Worm (Caenorhabditis elegans) whole organism, L3 larva: Measurements from ENCODE around the gene T19B10.12.

Experiments used
- R02D3.7 ChIP-seq: fragments of 150-350 bp; optimal IDR thresholded peaks from 2 replicates; lab custom pipeline; 2014; ENCODE audit warnings: missing biosample characterization, missing genetic modification characterization
- ZK546.5 ChIP-seq: sonication (generic microtip); optimal IDR thresholded peaks from 2 replicates; lab custom pipeline; 2017; ENCODE audit warnings: missing biosample characterization, missing genetic modification characterization
- aly-2 ChIP-seq: fragments of 150-350 bp; optimal IDR thresholded peaks from 2 replicates; lab custom pipeline; 2014; ENCODE audit warnings: missing biosample characterization, missing genetic modification characterization
- ama-1 ChIP-seq: fragments of 150-350 bp; optimal IDR thresholded peaks from 2 replicates; lab custom pipeline; 2018
- ceh-16 ChIP-seq: sonication (generic microtip); optimal IDR thresholded peaks from 2 replicates; lab custom pipeline; 2017; ENCODE audit warnings: missing biosample characterization, missing genetic modification characterization
- ceh-28 ChIP-seq: fragments of 150-350 bp; optimal IDR thresholded peaks from 2 replicates; lab custom pipeline; 2014; ENCODE audit warnings: missing biosample characterization, missing genetic modification reagents, missing genetic modification characterization
- ceh-82 ChIP-seq: fragments of 150-350 bp; optimal IDR thresholded peaks from 2 replicates; lab custom pipeline; 2014; ENCODE audit warnings: missing biosample characterization, missing genetic modification characterization
- ceh-9 ChIP-seq: sonication (generic microtip); optimal IDR thresholded peaks from 2 replicates; lab custom pipeline; 2018; ENCODE audit warnings: missing biosample characterization, missing genetic modification characterization
- daf-12 ChIP-seq: fragments of 150-350 bp; optimal IDR thresholded peaks from 2 replicates; lab custom pipeline; 2014; ENCODE audit warnings: missing biosample characterization, missing genetic modification reagents, missing genetic modification characterization
- egl-27 ChIP-seq: sonication (generic microtip); optimal IDR thresholded peaks from 4 replicates; lab custom pipeline; 2017; ENCODE audit warnings: missing biosample characterization, missing genetic modification reagents, missing genetic modification characterization
- egl-5 ChIP-seq: fragments of 150-350 bp; optimal IDR thresholded peaks from 2 replicates; lab custom pipeline; 2017; ENCODE audit warnings: missing biosample characterization, missing genetic modification reagents, missing genetic modification characterization, inconsistent platforms
- elt-1 ChIP-seq: fragments of 150-350 bp; optimal IDR thresholded peaks from 2 replicates; lab custom pipeline; 2014; ENCODE audit warnings: missing biosample characterization, missing genetic modification characterization
- elt-2 ChIP-seq: sonication (generic microtip); optimal IDR thresholded peaks from 2 replicates; lab custom pipeline; 2016; ENCODE audit warnings: missing genetic modification reagents, mild to moderate bottlenecking, missing genetic modification characterization, missing compliant biosample characterization
- elt-3 ChIP-seq, 3 experiments: fragments of 150-350 bp in 1 of 3; sonication (generic microtip) in 2 of 3; optimal IDR thresholded peaks; 2 replicates in 2 of 3; 4 replicates in 1 of 3; lab custom pipeline; 2014 to 2017; ENCODE audit warnings: missing biosample characterization in 3 of 3, missing genetic modification characterization in 3 of 3
- eor-1 ChIP-seq, 2 experiments: fragments of 150-350 bp; optimal IDR thresholded peaks; 2 replicates each; lab custom pipeline; 2014 to 2018; ENCODE audit warnings: missing biosample characterization in 2 of 2, missing genetic modification characterization in 2 of 2
- fkh-10 ChIP-seq: sonication (generic microtip); optimal IDR thresholded peaks from 2 replicates; lab custom pipeline; 2017; ENCODE audit warnings: missing biosample characterization, missing genetic modification reagents, missing genetic modification characterization
- fkh-2 ChIP-seq: fragments of 150-350 bp; optimal IDR thresholded peaks from 2 replicates; lab custom pipeline; 2014; ENCODE audit warnings: missing biosample characterization, missing genetic modification reagents, missing genetic modification characterization
- fos-1 ChIP-seq: fragments of 150-350 bp; optimal IDR thresholded peaks from 2 replicates; lab custom pipeline; 2014; ENCODE audit warnings: missing biosample characterization, missing genetic modification characterization
- hmg-11 ChIP-seq: sonication (generic microtip); optimal IDR thresholded peaks from 2 replicates; lab custom pipeline; 2016; ENCODE audit warnings: missing genetic modification characterization, missing compliant biosample characterization
- jun-1 ChIP-seq: fragments of 150-350 bp; optimal IDR thresholded peaks from 2 replicates; lab custom pipeline; 2014; ENCODE audit warnings: missing biosample characterization, missing genetic modification reagents, missing genetic modification characterization
- lin-15B ChIP-seq: fragments of 150-350 bp; optimal IDR thresholded peaks from 2 replicates; lab custom pipeline; 2014; ENCODE audit warnings: missing biosample characterization, missing genetic modification characterization
- lin-39 ChIP-seq: fragments of 150-350 bp; optimal IDR thresholded peaks from 2 replicates; lab custom pipeline; 2018; ENCODE audit warnings: missing biosample characterization, missing genetic modification reagents, missing genetic modification characterization
- lsy-12 ChIP-seq: sonication (generic microtip); optimal IDR thresholded peaks from 2 replicates; lab custom pipeline; 2016; ENCODE audit warnings: mild to moderate bottlenecking, missing genetic modification characterization, missing compliant biosample characterization
- mdl-1 ChIP-seq: fragments of 150-350 bp; optimal IDR thresholded peaks from 2 replicates; lab custom pipeline; 2014; ENCODE audit warnings: missing biosample characterization, missing genetic modification characterization
- mml-1 ChIP-seq: fragments of 150-350 bp; sonication (generic microtip); optimal IDR thresholded peaks from 3 replicates; lab custom pipeline; 2014; ENCODE audit warnings: missing biosample characterization, missing genetic modification characterization
- nfya-1 ChIP-seq: sonication (generic microtip); optimal IDR thresholded peaks from 2 replicates; lab custom pipeline; 2017; ENCODE audit warnings: missing genetic modification characterization, mild to moderate bottlenecking, missing compliant biosample characterization, antibody characterized with exemption, moderate library complexity; ENCODE audit not compliant: insufficient read depth
- nhr-11 ChIP-seq: fragments of 150-350 bp; optimal IDR thresholded peaks from 2 replicates; lab custom pipeline; 2014; ENCODE audit warnings: missing biosample characterization, missing genetic modification characterization
- nhr-12 ChIP-seq: fragments of 150-350 bp; optimal IDR thresholded peaks from 2 replicates; lab custom pipeline; 2014; ENCODE audit warnings: missing biosample characterization, missing genetic modification characterization
- nhr-23 ChIP-seq: fragments of 150-350 bp; optimal IDR thresholded peaks from 2 replicates; lab custom pipeline; 2014; ENCODE audit warnings: missing biosample characterization, missing genetic modification reagents, missing genetic modification characterization
- nhr-237 ChIP-seq: fragments of 150-350 bp; optimal IDR thresholded peaks from 2 replicates; lab custom pipeline; 2014; ENCODE audit warnings: missing biosample characterization, missing genetic modification characterization
- nhr-25 ChIP-seq: sonication (generic microtip); optimal IDR thresholded peaks from 2 replicates; lab custom pipeline; 2017; ENCODE audit warnings: missing biosample characterization, missing genetic modification characterization
- nhr-28 ChIP-seq: fragments of 150-350 bp; optimal IDR thresholded peaks from 2 replicates; lab custom pipeline; 2014; ENCODE audit warnings: missing biosample characterization, missing genetic modification characterization
- nhr-43 ChIP-seq: sonication (generic microtip); optimal IDR thresholded peaks from 2 replicates; lab custom pipeline; 2016; ENCODE audit warnings: mild to moderate bottlenecking, missing genetic modification characterization, missing compliant biosample characterization; ENCODE audit not compliant: poor library complexity, severe bottlenecking
- nhr-67 ChIP-seq: fragments of 150-350 bp; optimal IDR thresholded peaks from 2 replicates; lab custom pipeline; 2014; ENCODE audit warnings: missing biosample characterization, missing genetic modification characterization
- nhr-76 ChIP-seq: fragments of 150-350 bp; sonication (generic microtip); optimal IDR thresholded peaks from 5 replicates; lab custom pipeline; 2014; ENCODE audit warnings: missing biosample characterization, missing genetic modification characterization
- nhr-77 ChIP-seq: fragments of 150-350 bp; optimal IDR thresholded peaks from 2 replicates; lab custom pipeline; 2014; ENCODE audit warnings: missing biosample characterization, missing genetic modification characterization
- pha-4 ChIP-seq: fragments of 150-350 bp; optimal IDR thresholded peaks from 2 replicates; lab custom pipeline; 2014; ENCODE audit warnings: missing biosample characterization, missing genetic modification reagents, missing genetic modification characterization
- pqm-1 ChIP-seq: fragments of 150-350 bp; optimal IDR thresholded peaks from 2 replicates; lab custom pipeline; 2017; ENCODE audit warnings: missing biosample characterization, missing genetic modification characterization, inconsistent platforms
- sea-2 ChIP-seq: fragments of 150-350 bp; sonication (generic microtip); optimal IDR thresholded peaks from 4 replicates; lab custom pipeline; 2014; ENCODE audit warnings: missing biosample characterization, missing genetic modification reagents, missing genetic modification characterization
- skn-1 ChIP-seq: fragments of 150-350 bp; optimal IDR thresholded peaks from 2 replicates; lab custom pipeline; 2014; ENCODE audit warnings: missing biosample characterization, missing genetic modification characterization
- snpc-4 ChIP-seq: fragments of 150-350 bp; optimal IDR thresholded peaks from 2 replicates; lab custom pipeline; 2014; ENCODE audit warnings: missing biosample characterization, missing genetic modification characterization
- tbx-2 ChIP-seq: sonication (generic microtip); optimal IDR thresholded peaks from 2 replicates; lab custom pipeline; 2016; ENCODE audit warnings: mild to moderate bottlenecking, missing genetic modification characterization, missing compliant biosample characterization
- unc-39 ChIP-seq: sonication (generic microtip); optimal IDR thresholded peaks from 4 replicates; lab custom pipeline; 2017; ENCODE audit warnings: missing biosample characterization, missing genetic modification characterization
- unc-62 ChIP-seq: fragments of 150-350 bp; sonication (generic microtip); optimal IDR thresholded peaks from 4 replicates; lab custom pipeline; 2014; ENCODE audit warnings: missing biosample characterization, missing genetic modification reagents, missing genetic modification characterization
- zag-1 ChIP-seq: fragments of 150-350 bp; optimal IDR thresholded peaks from 2 replicates; lab custom pipeline; 2014; ENCODE audit warnings: missing biosample characterization, missing genetic modification characterization
- ztf-11 ChIP-seq: fragments of 150-350 bp; optimal IDR thresholded peaks from 2 replicates; lab custom pipeline; 2014; ENCODE audit warnings: missing biosample characterization, missing genetic modification characterization
- ztf-4 ChIP-seq: fragments of 150-350 bp; optimal IDR thresholded peaks from 2 replicates; lab custom pipeline; 2014; ENCODE audit warnings: missing biosample characterization, missing genetic modification characterization

The T19B10.12 gene

ce11 chrV:11225981-11226380 lies 24.9 kb upstream of the T19B10.12 start, which contains the start of gene bgal-1:
TSS of gene bgal-1 (minus strand) at chrV:11226018.
- TF ChIP-seq nhr-67 (tag; lab: Kevin White, UChicago) (no peak), nhr-28 (no peak), jun-1 (tag; lab: Kevin White, UChicago) (no peak), nhr-12 (no peak), lsy-12 (peak; percentile 33), pha-4 (peak; percentile 62), elt-2 (tag; lab: Kevin White, UChicago) (peak; percentile 23), nhr-25 (tag; lab: Kevin White, UChicago) (peak; percentile 21), nfya-1 (tag; lab: Kevin White, UChicago) (peak; percentile 15), sea-2 (GFP tag; lab: Kevin White, UChicago) (no peak), lin-39 (tag; lab: Kevin White, UChicago) (peak; percentile 4), ama-1 (lab: Kevin White, UChicago) (peak; percentile 69), skn-1 (tag; lab: Kevin White, UChicago) (no peak), tbx-2 (tag; lab: Kevin White, UChicago) (peak; percentile 1), nhr-23 (peak; percentile 40), egl-27 (tag; lab: Kevin White, UChicago) (no peak), mml-1 (no peak)

ce11 chrV:11228653-11229173 lies 22.1 kb upstream of the T19B10.12 start, which contains the start of gene pqn-70:
TSS of gene pqn-70 (minus strand) at chrV:11228703.
- TF ChIP-seq daf-12 (tag; lab: Kevin White, UChicago) (no peak), pqm-1 (tag; lab: Kevin White, UChicago) (peak; percentile 51), lin-39 (tag; lab: Kevin White, UChicago) (peak; percentile 89), lin-15B (tag; lab: Kevin White, UChicago) (peak; percentile 81), nhr-77 (tag; lab: Kevin White, UChicago) (no peak), sea-2 (GFP tag; lab: Kevin White, UChicago) (no peak), nhr-12 (no peak), unc-62 (GFP tag; lab: Kevin White, UChicago) (no peak), egl-5 (tag; lab: Kevin White, UChicago) (peak; percentile 77), elt-1 (no peak), ZK546.5 (tag; lab: Kevin White, UChicago) (no peak), fkh-10 (GFP tag; lab: Kevin White, UChicago) (peak; percentile 29), ceh-16 (no peak), aly-2 (tag; lab: Kevin White, UChicago) (no peak), hmg-11 (tag; lab: Kevin White, UChicago) (peak; percentile 91), eor-1 (tag; optimal IDR thresholded peaks at IDR 0.05; lab: Kevin White, UChicago) (no peak), ceh-82 (tag; lab: Kevin White, UChicago) (peak; percentile 73), fos-1 (tag; lab: Kevin White, UChicago) (no peak), nhr-67 (tag; lab: Kevin White, UChicago) (no peak), snpc-4 (tag; lab: Kevin White, UChicago) (peak; percentile 87), mdl-1 (tag; lab: Kevin White, UChicago) (peak; percentile 19), nhr-43 (tag; lab: Kevin White, UChicago) (peak; percentile 75), nhr-23 (peak; percentile 89), ceh-9 (no peak), nhr-237 (no peak), ceh-28 (tag; lab: Kevin White, UChicago) (peak; percentile 94), elt-3 (tag; optimal IDR thresholded peaks at IDR 0.05; lab: Kevin White, UChicago) (no peak), tbx-2 (tag; lab: Kevin White, UChicago) (peak; percentile 45), lsy-12 (peak; percentile 85), unc-39 (tag; lab: Kevin White, UChicago) (no peak), mml-1 (no peak), nfya-1 (tag; lab: Kevin White, UChicago) (peak; percentile 93), zag-1 (tag; lab: Kevin White, UChicago) (no peak), pha-4 (peak; percentile 89), ama-1 (lab: Kevin White, UChicago) (peak; percentile 63), ztf-4 (tag; lab: Kevin White, UChicago) (peak; percentile 55), nhr-28 (no peak), jun-1 (tag; lab: Kevin White, UChicago) (peak; percentile 66), fkh-2 (tag; lab: Kevin White, UChicago) (no peak), ztf-11 (no peak), nhr-25 (tag; lab: Kevin White, UChicago) (peak; percentile 86), elt-2 (tag; lab: Kevin White, UChicago) (peak; percentile 67), nhr-76 (tag; lab: Kevin White, UChicago) (no peak), egl-27 (tag; lab: Kevin White, UChicago) (peak; percentile 19), skn-1 (tag; lab: Kevin White, UChicago) (peak; percentile 51), nhr-11 (tag; lab: Kevin White, UChicago) (no peak), R02D3.7 (peak; percentile 53)
- TF ChIP-seq, all 47 proteins: peak for 24
